Fruit fly (Drosophila melanogaster): Measurements from ENCODE around the gene dmGlut.
"Not testable (repeated sequence)": the region's sequence is repeated elsewhere in the genome, so short reads cannot be mapped to it uniquely, and the experiment has no call there.

- not testable (repeated sequence) for TF ChIP-seq EcR (GFP tag; optimal IDR thresholded peaks at IDR 0.05); CG4496 (GFP tag; IDR thresholded peaks at IDR 0.05); Pif1A (GFP tag; optimal IDR thresholded peaks at IDR 0.05); Snoo (tag; optimal IDR thresholded peaks at IDR 0.05); CG9948 (tag; optimal IDR thresholded peaks at IDR 0.05); CG8301 (tag; optimal IDR thresholded peaks at IDR 0.05); Pif1B (GFP tag; optimal IDR thresholded peaks at IDR 0.05); CG12605 (GFP tag; IDR thresholded peaks at IDR 0.05); CG17806 (tag; optimal IDR thresholded peaks at IDR 0.05); fd96Ca (GFP tag; IDR thresholded peaks at IDR 0.05); CG8159 (tag; optimal IDR thresholded peaks at IDR 0.05); CG14655 (GFP tag; optimal IDR thresholded peaks at IDR 0.05); CG34367 (tag; optimal IDR thresholded peaks at IDR 0.05)
Measured at dm6 chr2L:11996509-11996908, 30.7 kb upstream of the dmGlut start, which contains the start of gene Ada1-1.

All from whole organism, pupa.